Fruit fly (Drosophila melanogaster): ENCODE results near the gene CG5167.

Gene CG5167

dm6 chr3R:12442601-12443533, 36.5 kb downstream of the CG5167 start (continued):
- TF ChIP-seq MESR4 (GFP tag; optimal IDR thresholded peaks at IDR 0.05) (no peak), dmrt99B (tag; optimal IDR thresholded peaks at IDR 0.05) (peak; percentile 39), CG7987 (GFP tag; optimal IDR thresholded peaks at IDR 0.05) (peak; percentile 99), Usf (GFP tag; optimal IDR thresholded peaks at IDR 0.05) (peak; percentile 33), CG18262 (tag; optimal IDR thresholded peaks at IDR 0.05) (peak; percentile 21), nom (GFP tag; optimal IDR thresholded peaks at IDR 0.05) (peak; percentile 23), CG13775 (GFP tag; optimal IDR thresholded peaks at IDR 0.05) (peak; percentile 24), gt (GFP tag; IDR thresholded peaks at IDR 0.05) (no peak), Dp (GFP tag; optimal IDR thresholded peaks at IDR 0.05) (no peak), CG9215 (GFP tag; IDR thresholded peaks at IDR 0.05) (peak; percentile 61), Blimp-1 (GFP tag; optimal IDR thresholded peaks at IDR 0.05) (no peak), CG1832 (GFP tag; optimal IDR thresholded peaks at IDR 0.05) (peak; percentile 24), zf30C (GFP tag; optimal IDR thresholded peaks at IDR 0.05) (peak; percentile 51), Med (GFP tag) (peak; percentile 83), CG16813 (GFP tag; IDR thresholded peaks at IDR 0.05; ENCODE audit: partially characterized antibody) (no peak), Deaf1 (tag; optimal IDR thresholded peaks at IDR 0.05) (peak; percentile 66), Sox102F (GFP tag; optimal IDR thresholded peaks at IDR 0.05) (peak; percentile 7), CG15479 (GFP tag; optimal IDR thresholded peaks at IDR 0.05) (no peak), Sin3A (optimal IDR thresholded peaks at IDR 0.05) (no peak), phol (tag; optimal IDR thresholded peaks at IDR 0.05) (peak; percentile 1), odd (GFP tag; optimal IDR thresholded peaks at IDR 0.05) (no peak), rib (GFP tag; IDR thresholded peaks at IDR 0.05) (0 out of 2 replicates have a peak, but pooled peaks have one; percentile 42), Ets97D (GFP tag; optimal IDR thresholded peaks at IDR 0.05) (no peak), CG14050 (GFP tag; IDR thresholded peaks at IDR 0.05) (0 out of 3 replicates have a peak, but pooled peaks have one; percentile 23), Fer3 (tag; optimal IDR thresholded peaks at IDR 0.05) (peak; percentile 35), so (GFP tag; IDR thresholded peaks at IDR 0.05) (peak; percentile 7; the same call in 1 of the 3 replicates), CG17385 (GFP tag; optimal IDR thresholded peaks at IDR 0.05) (peak; percentile 13), CG7271 (tag; optimal IDR thresholded peaks at IDR 0.05) (no peak), CG9437 (GFP tag; optimal IDR thresholded peaks at IDR 0.05) (no peak), jigr1 (GFP tag; IDR thresholded peaks at IDR 0.05) (no peak), Hmr (GFP tag; optimal IDR thresholded peaks at IDR 0.05) (peak; percentile 49), Asciz (GFP tag; optimal IDR thresholded peaks at IDR 0.05) (no peak), hbn (GFP tag; IDR thresholded peaks at IDR 0.05; ENCODE audit: partially characterized antibody) (no peak), Dbx (GFP tag; IDR thresholded peaks at IDR 0.05) (peak; percentile 24; the same call in 1 of the 3 replicates), CG3847 (GFP tag; IDR thresholded peaks at IDR 0.05) (peak; percentile 8; the same call in 1 of the 2 replicates), CG10274 (GFP tag; optimal IDR thresholded peaks at IDR 0.05) (no peak), Hand (GFP tag; optimal IDR thresholded peaks at IDR 0.05) (peak; percentile 4), lab (GFP tag; optimal IDR thresholded peaks at IDR 0.05) (peak; percentile 47), CG31224 (GFP tag; IDR thresholded peaks at IDR 0.05) (0 out of 2 replicates have a peak, but pooled peaks have one; percentile 36), CG4424 (GFP tag; optimal IDR thresholded peaks at IDR 0.05) (no peak), stc (GFP tag; IDR thresholded peaks at IDR 0.05) (0 out of 2 replicates have a peak, but pooled peaks have one; percentile 24), crol (GFP tag; IDR thresholded peaks at IDR 0.05) (no peak), CG6654 (GFP tag; optimal IDR thresholded peaks at IDR 0.05) (no peak), Dfd (GFP tag; optimal IDR thresholded peaks at IDR 0.05) (no peak), lmd (GFP tag; IDR thresholded peaks at IDR 0.05) (peak; percentile 24; the same call in 1 of the 2 replicates), E2f2 (GFP tag; IDR thresholded peaks at IDR 0.05) (peak; percentile 8; the same call in 1 of the 2 replicates), cg (GFP tag; optimal IDR thresholded peaks at IDR 0.05) (peak; percentile 9)

All from whole organism, embryonic.